Worm (Caenorhabditis elegans) whole organism, L4 larva: ENCODE measurements around the gene ttr-24.

Experiments used
- Y105C5A.15 ChIP-seq: fragments of 200-800 bp; sonication (Bioruptor generic); IDR thresholded peaks from 2 replicates; pipeline ENCODE4 v1.3.6; 2022; ENCODE audit warnings: missing genetic modification characterization, missing compliant biosample characterization
- ceh-82 ChIP-seq: sonication (generic microtip); optimal IDR thresholded peaks from 2 replicates; lab custom pipeline; 2017; ENCODE audit warnings: missing biosample characterization, missing genetic modification characterization
- gei-8 ChIP-seq: fragments of 200-800 bp; sonication (Bioruptor generic); optimal IDR thresholded peaks from 2 replicates; lab custom pipeline; 2018; ENCODE audit warnings: mild to moderate bottlenecking, missing genetic modification characterization, missing compliant biosample characterization
- nhr-11 ChIP-seq: fragments of 150-350 bp; optimal IDR thresholded peaks from 2 replicates; lab custom pipeline; 2014; ENCODE audit warnings: missing biosample characterization, missing genetic modification characterization
- unc-39 ChIP-seq: sonication (generic microtip); optimal IDR thresholded peaks from 2 replicates; lab custom pipeline; 2017; ENCODE audit warnings: missing biosample characterization, missing genetic modification characterization
- unc-62 ChIP-seq, 3 experiments: fragments of 150-350 bp in 1 of 3; sonication (generic microtip); optimal IDR thresholded peaks in 2 of 3; peaks in 1 of 3; 1 replicate in 1 of 3; 2 replicates in 2 of 3; lab custom pipeline; 2014 to 2017; ENCODE audit warnings: missing biosample characterization in 3 of 3, missing genetic modification characterization in 3 of 3, missing genetic modification reagents in 3 of 3, missing genotype in 1 of 3
- ztf-11 ChIP-seq: fragments of 150-350 bp; optimal IDR thresholded peaks from 2 replicates; lab custom pipeline; 2014; ENCODE audit warnings: missing biosample characterization, missing genetic modification characterization

ce11 chrV:18596240-18596639, 39.8 kb upstream of the ttr-24 start:
- TF ChIP-seq gei-8 (GFP tag; lab: Kevin White, UChicago) (no peak), unc-62 (GFP tag; optimal IDR thresholded peaks at IDR 0.05 in 1 of 2; lab: Kevin White, UChicago) (no peak), unc-62 (tag; optimal IDR thresholded peaks at IDR 0.05; lab: Kevin White, UChicago) (no peak), Y105C5A.15 (GFP tag; lab: Robert Waterston, UW) (no peak), ztf-11 (no peak), ceh-82 (tag; lab: Kevin White, UChicago) (no peak), unc-39 (no peak), nhr-11 (tag; lab: Kevin White, UChicago) (no peak)
